Worm (Caenorhabditis elegans) whole organism, mixed stage, embryonic: ENCODE measurements around the gene C10F3.7.

Source experiments
- ces-1 ChIP-seq: fragments of 150-350 bp; optimal IDR thresholded peaks from 2 replicates; lab custom pipeline; 2014; ENCODE audit warnings: missing biosample characterization, missing genetic modification reagents, missing genetic modification characterization
- elt-3 ChIP-seq: fragments of 150-350 bp; optimal IDR thresholded peaks from 2 replicates; lab custom pipeline; 2014; ENCODE audit warnings: missing biosample characterization, missing genetic modification characterization

- TF ChIP-seq ces-1 (GFP tag; lab: Kevin White, UChicago) (no peak), elt-3 (tag; lab: Kevin White, UChicago) (no peak)
Observed at ce11 chrV:5986755-5987154, at the start of gene C10F3.7.
